Fruit fly (Drosophila melanogaster) whole organism, embryonic: ENCODE results near the gene mbm.

Experiments used
- Abd-B ChIP-seq: fragments of 200-800 bp; sonication (Bioruptor generic); optimal IDR thresholded peaks from 2 replicates; lab custom pipeline; 2018; ENCODE audit warnings: missing biosample characterization, mild to moderate bottlenecking, missing genetic modification characterization, moderate library complexity
- Ada2b ChIP-seq: fragments of 200-800 bp; sonication (Bioruptor generic); IDR thresholded peaks from 2 replicates; pipeline ENCODE4 v1.3.6; 2022; ENCODE audit warnings: missing biosample characterization, missing genetic modification characterization
- Adf1 ChIP-seq: fragments of 200-800 bp; sonication (Bioruptor generic); IDR thresholded peaks from 2 replicates; pipeline ENCODE4 v1.3.6; 2022; ENCODE audit warnings: missing biosample characterization, missing genetic modification characterization
- Aef1 ChIP-seq: fragments of 200-800 bp; sonication (Bioruptor generic); IDR thresholded peaks from 3 replicates; pipeline ENCODE4 v1.3.6; 2022; ENCODE audit warnings: missing biosample characterization, missing genetic modification characterization
- Atf3 ChIP-seq: fragments of 200-800 bp; sonication (Bioruptor generic); optimal IDR thresholded peaks from 3 replicates; lab custom pipeline; 2016; ENCODE audit warnings: missing biosample characterization, missing genetic modification characterization
- Bdp1 ChIP-seq: fragments of 200-800 bp; sonication (Bioruptor generic); optimal IDR thresholded peaks from 3 replicates; lab custom pipeline; 2016; ENCODE audit warnings: missing biosample characterization, missing genetic modification characterization
- Bgb ChIP-seq: fragments of 200-800 bp; sonication (Bioruptor generic); IDR thresholded peaks from 2 replicates; pipeline ENCODE4 v1.3.6; 2022; ENCODE audit warnings: missing biosample characterization, missing genetic modification characterization; ENCODE audit not compliant: partially characterized antibody
- CG10979 ChIP-seq: fragments of 200-800 bp; sonication (Bioruptor generic); optimal IDR thresholded peaks from 2 replicates; lab custom pipeline; 2018; ENCODE audit warnings: missing biosample characterization, mild to moderate bottlenecking, missing genetic modification characterization, moderate library complexity
- CG13123 ChIP-seq: fragments of 200-800 bp; sonication (Bioruptor generic); optimal IDR thresholded peaks from 2 replicates; lab custom pipeline; 2016; ENCODE audit warnings: missing biosample characterization, missing genetic modification characterization
- CG14050 ChIP-seq: fragments of 200-800 bp; sonication (Bioruptor generic); IDR thresholded peaks from 3 replicates; pipeline ENCODE4 v1.3.6; 2022; ENCODE audit warnings: missing biosample characterization, missing genetic modification characterization
- CG15073 ChIP-seq: fragments of 200-800 bp; sonication (Bioruptor generic); optimal IDR thresholded peaks from 2 replicates; lab custom pipeline; 2016; ENCODE audit warnings: missing biosample characterization, missing genetic modification characterization
- CG16813 ChIP-seq: fragments of 200-800 bp; sonication (Bioruptor generic); IDR thresholded peaks from 3 replicates; pipeline ENCODE4 v1.3.6; 2022; ENCODE audit warnings: missing biosample characterization, missing genetic modification characterization; ENCODE audit not compliant: partially characterized antibody
- CG2116 ChIP-seq: fragments of 200-800 bp; sonication (Bioruptor generic); optimal IDR thresholded peaks from 3 replicates; lab custom pipeline; 2018; ENCODE audit warnings: missing biosample characterization, mild to moderate bottlenecking, missing genetic modification characterization
- CG2129 ChIP-seq: fragments of 200-800 bp; sonication (Bioruptor generic); IDR thresholded peaks from 2 replicates; pipeline ENCODE4 v1.3.6; 2022; ENCODE audit warnings: missing biosample characterization, missing genetic modification characterization; ENCODE audit not compliant: partially characterized antibody
- CG3065 ChIP-seq: fragments of 200-800 bp; sonication (Bioruptor generic); optimal IDR thresholded peaks from 2 replicates; lab custom pipeline; 2016; ENCODE audit warnings: missing biosample characterization, missing genetic modification characterization
- CG4424 ChIP-seq: fragments of 200-800 bp; sonication (Bioruptor generic); optimal IDR thresholded peaks from 3 replicates; lab custom pipeline; 2016; ENCODE audit warnings: missing biosample characterization, missing genetic modification characterization
- CG4707 ChIP-seq: fragments of 200-800 bp; sonication (Bioruptor generic); optimal IDR thresholded peaks from 2 replicates; lab custom pipeline; 2018; ENCODE audit warnings: missing biosample characterization, mild to moderate bottlenecking, missing genetic modification characterization, moderate library complexity
- CG4854 ChIP-seq: fragments of 200-800 bp; sonication (Bioruptor generic); optimal IDR thresholded peaks from 2 replicates; lab custom pipeline; 2016; ENCODE audit warnings: missing biosample characterization, missing genetic modification characterization, inconsistent platforms
- CG8765 ChIP-seq: fragments of 200-800 bp; sonication (Bioruptor generic); IDR thresholded peaks from 2 replicates; pipeline ENCODE4 v1.3.6; 2022; ENCODE audit warnings: missing biosample characterization, missing genetic modification characterization
- CTCF ChIP-seq: fragments of 200-800 bp; sonication (Bioruptor generic); optimal IDR thresholded peaks from 2 replicates; lab custom pipeline; 2017; ENCODE audit warnings: missing biosample characterization, mild to moderate bottlenecking, missing genetic modification characterization, moderate library complexity
- Ets97D ChIP-seq: fragments of 200-800 bp; sonication (Bioruptor generic); optimal IDR thresholded peaks from 3 replicates; lab custom pipeline; 2016; ENCODE audit warnings: missing biosample characterization, missing genetic modification characterization
- Gug ChIP-seq: fragments of 200-800 bp; sonication (Bioruptor generic); IDR thresholded peaks from 4 replicates; pipeline ENCODE4 v1.3.6; 2022; ENCODE audit warnings: missing biosample characterization, missing genetic modification characterization
- Hr39 ChIP-seq: fragments of >200 bp; optimal IDR thresholded peaks from 2 replicates; lab custom pipeline; 2017
- Mrtf ChIP-seq: fragments of 200-800 bp; sonication (Bioruptor generic); IDR thresholded peaks from 3 replicates; pipeline ENCODE4 v1.3.6; 2022; ENCODE audit warnings: missing biosample characterization, missing genetic modification characterization
- Nf-YB ChIP-seq: fragments of 200-800 bp; sonication (Bioruptor generic); optimal IDR thresholded peaks from 3 replicates; lab custom pipeline; 2019; ENCODE audit warnings: missing biosample characterization, mild to moderate bottlenecking, missing genetic modification characterization, moderate library complexity
- TFAM ChIP-seq: fragments of 200-800 bp; sonication (Bioruptor generic); optimal IDR thresholded peaks from 2 replicates; lab custom pipeline; 2017; ENCODE audit warnings: missing biosample characterization, missing genetic modification characterization, inconsistent platforms
- YL-1 ChIP-seq: fragments of 200-800 bp; sonication (Bioruptor generic); optimal IDR thresholded peaks from 3 replicates; lab custom pipeline; 2017; ENCODE audit warnings: missing biosample characterization, mild to moderate bottlenecking, missing genetic modification characterization
- ase ChIP-seq: fragments of 200-800 bp; sonication (Bioruptor generic); IDR thresholded peaks from 3 replicates; pipeline ENCODE4 v1.3.6; 2022; ENCODE audit warnings: missing biosample characterization, missing genetic modification characterization
- ash1 ChIP-seq: fragments of 200-800 bp; sonication (Bioruptor generic); optimal IDR thresholded peaks from 2 replicates; lab custom pipeline; 2018; ENCODE audit warnings: missing biosample characterization, mild to moderate bottlenecking, missing genetic modification characterization
- ato ChIP-seq: fragments of 200-800 bp; sonication (Bioruptor generic); IDR thresholded peaks from 2 replicates; pipeline ENCODE4 v1.3.6; 2022; ENCODE audit warnings: missing biosample characterization, missing genetic modification characterization; ENCODE audit not compliant: partially characterized antibody
- bab2 ChIP-seq: fragments of 200-800 bp; sonication (Bioruptor generic); optimal IDR thresholded peaks from 2 replicates; lab custom pipeline; 2016; ENCODE audit warnings: missing biosample characterization, missing genetic modification characterization
- btn ChIP-seq: fragments of 200-800 bp; sonication (Bioruptor generic); optimal IDR thresholded peaks from 2 replicates; lab custom pipeline; 2016; ENCODE audit warnings: missing biosample characterization, missing genetic modification characterization
- cato ChIP-seq: fragments of 200-800 bp; sonication (Bioruptor generic); optimal IDR thresholded peaks from 2 replicates; lab custom pipeline; 2016; ENCODE audit warnings: missing biosample characterization, missing genetic modification characterization, borderline replicate concordance
- chif ChIP-seq, 2 experiments: fragments of 200-800 bp; sonication (Bioruptor generic); optimal IDR thresholded peaks; 3 replicates each; lab custom pipeline; 2016; ENCODE audit warnings: missing biosample characterization in 2 of 2, missing genetic modification characterization in 2 of 2
- crol ChIP-seq: fragments of 200-800 bp; sonication (Bioruptor generic); IDR thresholded peaks from 2 replicates; pipeline ENCODE4 v1.3.6; 2022; ENCODE audit warnings: missing biosample characterization, missing genetic modification characterization
- da ChIP-seq: fragments of 200-800 bp; sonication (Bioruptor generic); optimal IDR thresholded peaks from 2 replicates; lab custom pipeline; 2016; ENCODE audit warnings: missing biosample characterization, missing genetic modification characterization
- danr ChIP-seq: fragments of 200-800 bp; sonication (Bioruptor generic); IDR thresholded peaks from 2 replicates; pipeline ENCODE4 v1.3.6; 2022; ENCODE audit warnings: missing biosample characterization, missing genetic modification characterization
- dmrt11E ChIP-seq: fragments of 200-800 bp; sonication (Bioruptor generic); optimal IDR thresholded peaks from 3 replicates; lab custom pipeline; 2018; ENCODE audit warnings: missing biosample characterization, mild to moderate bottlenecking, missing genetic modification characterization, moderate library complexity
- dmrt99B ChIP-seq: fragments of 200-800 bp; sonication (Bioruptor generic); optimal IDR thresholded peaks from 2 replicates; lab custom pipeline; 2018; ENCODE audit warnings: missing biosample characterization, mild to moderate bottlenecking, missing genetic modification characterization, moderate library complexity
- ham ChIP-seq: fragments of 200-800 bp; sonication (Bioruptor generic); IDR thresholded peaks from 2 replicates; pipeline ENCODE4 v1.3.6; 2022; ENCODE audit warnings: missing biosample characterization, missing genetic modification characterization
- mld ChIP-seq: fragments of 200-800 bp; sonication (Bioruptor generic); IDR thresholded peaks from 3 replicates; pipeline ENCODE4 v1.3.6; 2022; ENCODE audit warnings: missing biosample characterization, missing genetic modification characterization; ENCODE audit not compliant: partially characterized antibody
- ranshi ChIP-seq: fragments of 200-800 bp; sonication (Bioruptor generic); IDR thresholded peaks from 2 replicates; pipeline ENCODE4 v1.3.6; 2022; ENCODE audit warnings: missing biosample characterization, missing genetic modification characterization
- seq ChIP-seq: fragments of 200-800 bp; sonication (Bioruptor generic); IDR thresholded peaks from 2 replicates; pipeline ENCODE4 v1.3.6; 2022; ENCODE audit warnings: missing biosample characterization, missing genetic modification characterization
- shn ChIP-seq: fragments of 200-800 bp; sonication (Bioruptor generic); optimal IDR thresholded peaks from 3 replicates; lab custom pipeline; 2016; ENCODE audit warnings: missing biosample characterization, missing genetic modification characterization
- sima ChIP-seq: fragments of 200-800 bp; sonication (Bioruptor generic); optimal IDR thresholded peaks from 2 replicates; lab custom pipeline; 2016; ENCODE audit warnings: missing biosample characterization, missing genetic modification characterization
- tap ChIP-seq: fragments of 200-800 bp; optimal IDR thresholded peaks from 3 replicates; lab custom pipeline; 2019; ENCODE audit warnings: missing biosample characterization, mild to moderate bottlenecking, missing genetic modification characterization, moderate library complexity
- tgo ChIP-seq: fragments of 200-800 bp; sonication (Bioruptor generic); IDR thresholded peaks from 3 replicates; pipeline ENCODE4 v1.3.6; 2022; ENCODE audit warnings: missing biosample characterization, missing genetic modification characterization
- vfl ChIP-seq: fragments of 200-800 bp; sonication (Bioruptor generic); optimal IDR thresholded peaks from 2 replicates; lab custom pipeline; 2016; ENCODE audit warnings: missing biosample characterization, missing genetic modification characterization
- wek ChIP-seq: fragments of 200-800 bp; sonication (Bioruptor generic); optimal IDR thresholded peaks from 3 replicates; lab custom pipeline; 2018; ENCODE audit warnings: missing biosample characterization, mild to moderate bottlenecking, missing genetic modification characterization, moderate library complexity
- zen ChIP-seq: fragments of 200-800 bp; sonication (Bioruptor generic); optimal IDR thresholded peaks from 3 replicates; lab custom pipeline; 2018; ENCODE audit warnings: missing biosample characterization, mild to moderate bottlenecking, missing genetic modification characterization, moderate library complexity
- zfh1 ChIP-seq: fragments of 200-800 bp; sonication (Bioruptor generic); IDR thresholded peaks from 3 replicates; pipeline ENCODE4 v1.3.6; 2022; ENCODE audit warnings: missing biosample characterization, missing genetic modification characterization
- zfh2 ChIP-seq: fragments of 200-800 bp; sonication (Bioruptor generic); optimal IDR thresholded peaks from 2 replicates; lab custom pipeline; 2016; ENCODE audit warnings: missing biosample characterization, missing genetic modification characterization

The mbm gene

DNA sequence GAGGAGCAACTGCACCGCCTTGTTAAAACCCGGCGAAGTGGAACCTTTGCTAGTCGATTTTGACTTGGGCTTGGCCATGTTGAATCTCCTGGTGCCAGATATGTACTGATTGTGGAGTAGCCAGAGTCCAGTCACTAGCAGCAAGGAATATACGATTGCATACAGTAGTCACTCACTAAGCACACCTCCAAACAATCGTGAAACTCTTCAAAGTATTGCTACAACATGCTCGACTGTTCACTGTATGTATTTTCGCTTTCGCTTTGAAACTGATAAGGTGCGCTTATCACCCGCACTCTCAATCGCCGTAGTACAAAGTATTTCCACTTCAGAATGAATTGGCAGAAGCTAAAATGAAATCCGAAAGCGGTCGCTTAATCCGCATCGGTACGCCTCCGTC is 12.9 kb upstream of the mbm start (continued):
- peak; percentile 65 for TF ChIP-seq dmrt99B (tag; lab: Kevin White, UChicago)
- TF ChIP-seq Bgb (GFP tag; lab: Robert Waterston, UW) = no peak
- peak; percentile 7 for TF ChIP-seq CG4707 (GFP tag; lab: Kevin White, UChicago)
- TF ChIP-seq ato (GFP tag; lab: Robert Waterston, UW) = no peak
- peak; percentile 29 for TF ChIP-seq btn (GFP tag; lab: Kevin White, UChicago)
- TF ChIP-seq Abd-B (GFP tag; lab: Kevin White, UChicago) = no peak
- peak; percentile 64; the same call in 1 of the 2 replicates for TF ChIP-seq seq
- TF ChIP-seq YL-1 (GFP tag; lab: Kevin White, UChicago) = no peak
- no peak for TF ChIP-seq wek
- TF ChIP-seq mld = no peak
- TF ChIP-seq Aef1 = peak; percentile 68
- TF ChIP-seq ash1 = peak; percentile 79
- no peak for TF ChIP-seq CG2129 (GFP tag; lab: Robert Waterston, UW)
- no peak for TF ChIP-seq sima (GFP tag; lab: Kevin White, UChicago)
- TF ChIP-seq zen (tag; lab: Kevin White, UChicago) = no peak
- peak; percentile 61 for TF ChIP-seq vfl (GFP tag; lab: Kevin White, UChicago)
- 0 out of 2 replicates have a peak, but pooled peaks have one; percentile 11 for TF ChIP-seq crol (GFP tag; lab: Robert Waterston, UW)
- TF ChIP-seq chif (GFP tag; optimal IDR thresholded peaks at IDR 0.05; lab: Kevin White, UChicago) = peak; percentile 41 to 56
- peak; percentile 69; the same call in 2 of the 3 replicates for TF ChIP-seq tgo
- peak; percentile 62 for TF ChIP-seq zfh2 (GFP tag; lab: Kevin White, UChicago)
- peak; percentile 7 for TF ChIP-seq CG10979 (tag; lab: Kevin White, UChicago)
- TF ChIP-seq CTCF (GFP tag; lab: Kevin White, UChicago) = no peak
- no peak for TF ChIP-seq CG8765 (GFP tag; lab: Robert Waterston, UW)
- peak; percentile 70; the same call in 2 of the 3 replicates for TF ChIP-seq ase (GFP tag; lab: Robert Waterston, UW)
- TF ChIP-seq CG16813 (GFP tag; lab: Robert Waterston, UW) = no peak
- no peak for TF ChIP-seq CG3065 (GFP tag; lab: Kevin White, UChicago)
- TF ChIP-seq Atf3 (GFP tag; lab: Kevin White, UChicago) = no peak
- TF ChIP-seq CG4424 (GFP tag; lab: Kevin White, UChicago) = peak; percentile 29
- no peak for TF ChIP-seq cato (GFP tag; lab: Kevin White, UChicago)
- TF ChIP-seq zfh1 (GFP tag; lab: Robert Waterston, UW) = peak; percentile 67; the same call in 2 of the 3 replicates
- TF ChIP-seq CG4854 (GFP tag; lab: Kevin White, UChicago) = peak; percentile 6
- peak; percentile 37 for TF ChIP-seq da
- TF ChIP-seq Hr39 (lab: Kevin White, UChicago) = no peak
- peak; percentile 84; the same call in 3 of the 4 replicates for TF ChIP-seq Gug (GFP tag; lab: Robert Waterston, UW)
- TF ChIP-seq dmrt11E (tag; lab: Kevin White, UChicago) = no peak
- no peak for TF ChIP-seq CG15073 (GFP tag; lab: Kevin White, UChicago)
- TF ChIP-seq TFAM (GFP tag; lab: Kevin White, UChicago) = no peak
- TF ChIP-seq danr = 0 out of 2 replicates have a peak, but pooled peaks have one; percentile 29
- peak; percentile 41; the same call in 1 of the 3 replicates for TF ChIP-seq CG14050 (GFP tag; lab: Robert Waterston, UW)
- no peak for TF ChIP-seq Bdp1 (GFP tag; lab: Kevin White, UChicago)
- TF ChIP-seq tap (tag; lab: Kevin White, UChicago) = peak; percentile 54
- peak; percentile 58 for TF ChIP-seq bab2 (GFP tag; lab: Kevin White, UChicago)
- TF ChIP-seq shn = peak; percentile 41
- TF ChIP-seq Adf1 (GFP tag; lab: Robert Waterston, UW) = peak; percentile 60; the same call in 1 of the 2 replicates
- TF ChIP-seq ranshi = peak; percentile 80
- peak; percentile 20 for TF ChIP-seq Ets97D
- peak; percentile 71; the same call in 2 of the 3 replicates for TF ChIP-seq Mrtf (GFP tag; lab: Robert Waterston, UW)
- TF ChIP-seq ham = no peak; the same call in 1 of the 2 replicates
- TF ChIP-seq CG13123 = no peak
- TF ChIP-seq CG2116 = no peak
- no peak for TF ChIP-seq Nf-YB (GFP tag; lab: Kevin White, UChicago)
- TF ChIP-seq Ada2b (GFP tag; lab: Robert Waterston, UW) = peak; percentile 67
